Fruit fly (Drosophila melanogaster) whole organism, wandering third instar larva: ENCODE data around the gene Asciz.

Experiments
- Abd-B ChIP-seq: fragments of >200 bp; optimal IDR thresholded peaks from 2 replicates; lab custom pipeline; 2017; ENCODE audit warnings: missing biosample characterization, missing genetic modification characterization
- CG32264 ChIP-seq: fragments of 200-800 bp; sonication (Bioruptor generic); optimal IDR thresholded peaks from 2 replicates; lab custom pipeline; 2016; ENCODE audit warnings: missing biosample characterization, missing genetic modification characterization
- CG9705 ChIP-seq: fragments of 200-800 bp; sonication (Bioruptor generic); optimal IDR thresholded peaks from 2 replicates; lab custom pipeline; 2018; ENCODE audit warnings: missing biosample characterization, mild to moderate bottlenecking, missing genetic modification characterization
- CrebA ChIP-seq: fragments of 200-800 bp; sonication (Bioruptor generic); optimal IDR thresholded peaks from 2 replicates; lab custom pipeline; 2016; ENCODE audit warnings: missing biosample characterization, mild to moderate bottlenecking, missing genetic modification characterization, borderline replicate concordance
- Dif ChIP-seq: fragments of 200-275, 200-300 bp; sonication (Bioruptor generic); optimal IDR thresholded peaks from 2 replicates; lab custom pipeline; 2018; ENCODE audit warnings: missing biosample characterization, missing genetic modification characterization; ENCODE audit not compliant: partially characterized antibody
- GATAd ChIP-seq: sonication (Bioruptor generic); optimal IDR thresholded peaks from 2 replicates; lab custom pipeline; 2016; ENCODE audit warnings: missing biosample characterization, missing genetic modification characterization
- HLH106 ChIP-seq: fragments of 200-800 bp; optimal IDR thresholded peaks from 3 replicates; lab custom pipeline; 2019; ENCODE audit warnings: missing biosample characterization, mild to moderate bottlenecking, missing genetic modification characterization, moderate library complexity
- Hnf4 ChIP-seq: fragments of 200-800 bp; sonication (Bioruptor generic); optimal IDR thresholded peaks from 2 replicates; lab custom pipeline; 2016; ENCODE audit warnings: missing biosample characterization, mild to moderate bottlenecking, missing genetic modification characterization
- Hr78 ChIP-seq: fragments of >200 bp; optimal IDR thresholded peaks from 2 replicates; lab custom pipeline; 2017; ENCODE audit warnings: missing biosample characterization, missing genetic modification characterization
- Hr83 ChIP-seq: fragments of 200-300 bp; sonication (Bioruptor generic); optimal IDR thresholded peaks from 2 replicates; lab custom pipeline; 2016; ENCODE audit warnings: missing biosample characterization, mild to moderate bottlenecking, missing genetic modification characterization, moderate library complexity; ENCODE audit not compliant: poor library complexity, severe bottlenecking
- Jra ChIP-seq: sonication (Bioruptor generic); optimal IDR thresholded peaks from 2 replicates; lab custom pipeline; 2016; ENCODE audit warnings: missing biosample characterization, missing genetic modification characterization
- Mio ChIP-seq: sonication (Bioruptor generic); optimal IDR thresholded peaks from 2 replicates; lab custom pipeline; 2016; ENCODE audit warnings: missing biosample characterization, missing genetic modification characterization
- Myc ChIP-seq: fragments of >200 bp; optimal IDR thresholded peaks from 2 replicates; lab custom pipeline; 2017
- N ChIP-seq: fragments of >200 bp; optimal IDR thresholded peaks from 2 replicates; lab custom pipeline; 2018; ENCODE audit warnings: missing biosample characterization, missing external identifiers, missing genetic modification characterization
- OdsH ChIP-seq: fragments of 200-800 bp; sonication (Bioruptor generic); optimal IDR thresholded peaks from 2 replicates; lab custom pipeline; 2016; ENCODE audit warnings: missing biosample characterization, mild to moderate bottlenecking, missing genetic modification characterization
- Rel ChIP-seq, 2 experiments: fragments of 200-800 bp; sonication (Bioruptor generic) in 1 of 2; optimal IDR thresholded peaks; 2 replicates in 1 of 2; 3 replicates in 1 of 2; lab custom pipeline; 2016 to 2019; ENCODE audit warnings: mild to moderate bottlenecking in 2 of 2, missing biosample characterization in 2 of 2, missing genetic modification characterization in 2 of 2, moderate library complexity in 1 of 2
- Sp1 ChIP-seq: fragments of 200-800 bp; sonication (Bioruptor generic); optimal IDR thresholded peaks from 3 replicates; lab custom pipeline; 2019; ENCODE audit warnings: missing biosample characterization, mild to moderate bottlenecking, missing genetic modification characterization, moderate library complexity
- Vsx2 ChIP-seq: fragments of 200-300, 225-300 bp; sonication (Bioruptor generic); optimal IDR thresholded peaks from 2 replicates; lab custom pipeline; 2018; ENCODE audit warnings: missing biosample characterization, missing genetic modification characterization; ENCODE audit not compliant: partially characterized antibody
- br ChIP-seq: fragments of 200-800 bp; sonication (Bioruptor generic); optimal IDR thresholded peaks from 2 replicates; lab custom pipeline; 2016; ENCODE audit warnings: missing biosample characterization, missing genetic modification characterization
- brk ChIP-seq: fragments of 200-800 bp; sonication (Bioruptor generic); optimal IDR thresholded peaks from 2 replicates; lab custom pipeline; 2016; ENCODE audit warnings: missing biosample characterization, mild to moderate bottlenecking, missing genetic modification characterization
- dl ChIP-seq, 2 experiments: fragments of 175-275, 200-275 bp in 1 of 2; fragments of 200-275 bp in 1 of 2; sonication (Bioruptor generic); optimal IDR thresholded peaks; lab custom pipeline; 2018; ENCODE audit warnings: mild to moderate bottlenecking in 2 of 2, missing biosample characterization in 2 of 2, missing genetic modification characterization in 2 of 2, moderate library complexity in 2 of 2; ENCODE audit not compliant: partially characterized antibody in 2 of 2, insufficient read depth in 1 of 2
- dmrt93B ChIP-seq: fragments of 200-800 bp; sonication (Bioruptor generic); optimal IDR thresholded peaks from 2 replicates; lab custom pipeline; 2018; ENCODE audit warnings: missing biosample characterization, mild to moderate bottlenecking, missing genetic modification characterization
- dsf ChIP-seq: sonication (Bioruptor generic); optimal IDR thresholded peaks from 2 replicates; lab custom pipeline; 2016; ENCODE audit warnings: missing biosample characterization, missing genetic modification characterization, borderline replicate concordance
- ey ChIP-seq: fragments of 200-800 bp; sonication (Bioruptor generic); optimal IDR thresholded peaks from 2 replicates; lab custom pipeline; 2016; ENCODE audit warnings: missing biosample characterization, missing genetic modification characterization
- foxo ChIP-seq, 2 experiments: fragments of 200-800 bp; sonication (Bioruptor generic); optimal IDR thresholded peaks; 2 replicates in 1 of 2; 3 replicates in 1 of 2; lab custom pipeline; 2016 to 2017; ENCODE audit warnings: missing biosample characterization in 2 of 2, missing genetic modification characterization in 2 of 2
- fru ChIP-seq: fragments of 200-800 bp; sonication (Bioruptor generic); optimal IDR thresholded peaks from 3 replicates; lab custom pipeline; 2016; ENCODE audit warnings: missing biosample characterization, mild to moderate bottlenecking, missing genetic modification characterization
- h ChIP-seq: fragments of 200-800 bp; sonication (Bioruptor generic); optimal IDR thresholded peaks from 3 replicates; lab custom pipeline; 2016; ENCODE audit warnings: missing biosample characterization, mild to moderate bottlenecking, missing genetic modification characterization
- jim ChIP-seq: fragments of 175-275, 200-325 bp; sonication (Bioruptor generic); optimal IDR thresholded peaks from 2 replicates; lab custom pipeline; 2016; ENCODE audit warnings: missing biosample characterization, mild to moderate bottlenecking, missing genetic modification characterization
- psq ChIP-seq: fragments of 200-800 bp; sonication (Bioruptor generic); optimal IDR thresholded peaks from 3 replicates; lab custom pipeline; 2017; ENCODE audit warnings: missing biosample characterization, mild to moderate bottlenecking, missing genetic modification characterization, moderate library complexity
- rgr ChIP-seq: fragments of 200-800 bp; sonication (Bioruptor generic); optimal IDR thresholded peaks from 3 replicates; lab custom pipeline; 2016; ENCODE audit warnings: missing biosample characterization, mild to moderate bottlenecking, missing genetic modification characterization
- sage ChIP-seq: fragments of 200-800 bp; sonication (Bioruptor generic); optimal IDR thresholded peaks from 2 replicates; lab custom pipeline; 2016; ENCODE audit warnings: missing biosample characterization, mild to moderate bottlenecking, missing genetic modification characterization
- sv ChIP-seq: fragments of 200-800 bp; sonication (Bioruptor generic); optimal IDR thresholded peaks from 3 replicates; lab custom pipeline; 2016; ENCODE audit warnings: missing biosample characterization, missing genetic modification characterization
- usp ChIP-seq: fragments of >200 bp; optimal IDR thresholded peaks from 2 replicates; lab custom pipeline; 2017; ENCODE audit warnings: missing biosample characterization, missing genetic modification characterization
- woc ChIP-seq: sonication (Bioruptor generic); optimal IDR thresholded peaks from 2 replicates; lab custom pipeline; 2016; ENCODE audit warnings: missing biosample characterization, mild to moderate bottlenecking, missing genetic modification characterization

Gene Asciz

DNA sequence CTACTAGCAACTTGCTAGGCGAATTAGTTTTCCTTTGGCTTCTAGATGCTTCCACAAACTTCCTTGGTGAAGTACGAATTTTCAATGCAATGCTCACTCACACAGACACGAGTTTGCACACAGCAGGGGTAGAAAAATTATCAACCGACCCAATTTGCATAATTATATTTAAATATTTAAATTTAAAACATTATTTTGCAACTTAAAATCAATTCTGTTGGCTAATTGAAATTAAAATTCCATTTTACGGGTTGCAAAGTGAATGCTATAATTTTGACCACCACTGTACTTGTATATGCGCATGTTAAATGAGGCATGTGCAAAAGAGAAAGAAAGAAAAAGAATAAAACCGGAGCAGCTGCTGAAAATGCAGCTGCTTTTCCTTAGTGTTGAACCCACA lies 28.0 kb upstream of the Asciz start:
- TF ChIP-seq h (GFP tag; lab: Kevin White, UChicago) = peak; percentile 97
- TF ChIP-seq sage (GFP tag; lab: Kevin White, UChicago) = peak; percentile 95
- TF ChIP-seq sv (GFP tag; lab: Kevin White, UChicago) = peak; percentile 67
- TF ChIP-seq foxo (GFP tag; optimal IDR thresholded peaks at IDR 0.05; lab: Kevin White, UChicago) = peak; percentile 55 to 97
- TF ChIP-seq GATAd (GFP tag; lab: Kevin White, UChicago) = peak; percentile 84
- TF ChIP-seq jim (GFP tag; lab: Kevin White, UChicago) = no peak
- no peak for TF ChIP-seq usp (GFP tag; lab: Kevin White, UChicago)
- peak; percentile 97 for TF ChIP-seq rgr
- TF ChIP-seq CG9705 (GFP tag; lab: Kevin White, UChicago) = peak; percentile 25
- peak; percentile 95 for TF ChIP-seq psq (GFP tag; lab: Kevin White, UChicago)
- TF ChIP-seq OdsH = peak; percentile 97
- peak; percentile 90 for TF ChIP-seq Hnf4 (GFP tag; lab: Kevin White, UChicago)
- peak; percentile 88 for TF ChIP-seq ey (GFP tag; lab: Kevin White, UChicago)
- TF ChIP-seq Hr78 (GFP tag; lab: Kevin White, UChicago) = no peak
- TF ChIP-seq Myc (lab: Kevin White, UChicago) = no peak
- TF ChIP-seq Jra (GFP tag; lab: Kevin White, UChicago) = peak; percentile 85
- TF ChIP-seq N = no peak
- no peak for TF ChIP-seq Mio (GFP tag; lab: Kevin White, UChicago)
- TF ChIP-seq Hr83 (GFP tag; lab: Kevin White, UChicago) = peak; percentile 68
- peak; percentile 84 for TF ChIP-seq dmrt93B (GFP tag; lab: Kevin White, UChicago)
- peak; percentile 85 for TF ChIP-seq woc (GFP tag; lab: Kevin White, UChicago)
- peak; percentile 93 for TF ChIP-seq fru (GFP tag; lab: Kevin White, UChicago)
- TF ChIP-seq Vsx2 (GFP tag; lab: Kevin White, UChicago) = no peak
- peak; percentile 54 for TF ChIP-seq dsf (GFP tag; lab: Kevin White, UChicago)
- peak; percentile 95 for TF ChIP-seq Rel (GFP tag; optimal IDR thresholded peaks at IDR 0.05; lab: Kevin White, UChicago)
- TF ChIP-seq Rel (tag; optimal IDR thresholded peaks at IDR 0.05; lab: Kevin White, UChicago) = peak; percentile 81
- TF ChIP-seq Sp1 (GFP tag; lab: Kevin White, UChicago) = peak; percentile 95
- TF ChIP-seq br (GFP tag; lab: Kevin White, UChicago) = peak; percentile 92
- peak; percentile 87 for TF ChIP-seq CG32264 (GFP tag; lab: Kevin White, UChicago)
- TF ChIP-seq HLH106 = peak; percentile 94
- TF ChIP-seq brk (GFP tag; lab: Kevin White, UChicago) = peak; percentile 93
- TF ChIP-seq CrebA = no peak

DNA sequence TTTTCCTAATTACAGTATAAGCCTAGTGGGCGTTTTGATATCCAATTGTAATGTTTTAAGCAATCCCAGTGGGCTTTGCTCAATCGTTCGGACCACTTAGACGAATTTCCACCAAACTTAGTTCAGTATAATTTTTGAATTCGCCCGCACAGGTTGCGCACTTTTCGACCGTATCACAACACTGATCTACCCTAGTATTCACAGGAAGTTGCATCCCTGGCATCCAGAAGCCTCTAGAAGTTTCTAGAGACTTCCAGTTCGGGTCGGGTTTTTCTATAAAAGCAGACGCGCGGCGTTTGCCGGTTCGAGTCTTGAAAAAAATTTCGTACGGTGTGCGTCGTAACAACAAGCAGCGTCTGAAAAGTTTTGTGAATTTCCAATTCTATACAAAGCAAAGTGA lies 26.9 kb upstream of the Asciz start, which contains the start of gene Hsp83:
Hsp83 (plus strand) TSS at position 58 of the 400 bp plus-strand sequence.
- TF ChIP-seq Vsx2 (GFP tag; lab: Kevin White, UChicago) (no peak), brk (GFP tag; lab: Kevin White, UChicago) (peak; percentile 90), jim (GFP tag; lab: Kevin White, UChicago) (no peak), Hr78 (GFP tag; lab: Kevin White, UChicago) (no peak), Hnf4 (GFP tag; lab: Kevin White, UChicago) (peak; percentile 92), OdsH (peak; percentile 94), HLH106 (peak; percentile 87), Hr83 (GFP tag; lab: Kevin White, UChicago) (peak; percentile 99), CG32264 (GFP tag; lab: Kevin White, UChicago) (peak; percentile 86), dsf (GFP tag; lab: Kevin White, UChicago) (peak; percentile 78), foxo (GFP tag; optimal IDR thresholded peaks at IDR 0.05; lab: Kevin White, UChicago) (peak; percentile 87 to 93), Dif (GFP tag; lab: Kevin White, UChicago) (peak; percentile 27), psq (GFP tag; lab: Kevin White, UChicago) (peak; percentile 80), Sp1 (GFP tag; lab: Kevin White, UChicago) (peak; percentile 98), dl (GFP tag; optimal IDR thresholded peaks at IDR 0.05; lab: Kevin White, UChicago; ENCODE audit: insufficient read depth in 1 of 2, partially characterized antibody in 2 of 2) (no peak), Rel (GFP tag; optimal IDR thresholded peaks at IDR 0.05; lab: Kevin White, UChicago) (peak; percentile 81), Rel (tag; optimal IDR thresholded peaks at IDR 0.05; lab: Kevin White, UChicago) (peak; percentile 88), Abd-B (no peak), sv (GFP tag; lab: Kevin White, UChicago) (peak; percentile 85), Mio (GFP tag; lab: Kevin White, UChicago) (peak; percentile 57), h (GFP tag; lab: Kevin White, UChicago) (peak; percentile 96), GATAd (GFP tag; lab: Kevin White, UChicago) (no peak), N (no peak), dmrt93B (GFP tag; lab: Kevin White, UChicago) (peak; percentile 90), usp (GFP tag; lab: Kevin White, UChicago) (no peak), woc (GFP tag; lab: Kevin White, UChicago) (peak; percentile 65), sage (GFP tag; lab: Kevin White, UChicago) (peak; percentile 95), CG9705 (GFP tag; lab: Kevin White, UChicago) (peak; percentile 94), Jra (GFP tag; lab: Kevin White, UChicago) (peak; percentile 68), ey (GFP tag; lab: Kevin White, UChicago) (peak; percentile 80), rgr (peak; percentile 98), br (GFP tag; lab: Kevin White, UChicago) (peak; percentile 98), fru (GFP tag; lab: Kevin White, UChicago) (peak; percentile 95)
